Worm (Caenorhabditis elegans): ENCODE data around the gene ZC204.17.

ce11 chrII:1601507-1601906 is 44.6 kb downstream of the ZC204.17 start, which contains the start of gene bath-47:
- TF ChIP-seq lin-15B (tag; optimal IDR thresholded peaks at IDR 0.05) (no peak), unc-130 (GFP tag; optimal IDR thresholded peaks at IDR 0.05) (no peak), snpc-4 (tag; optimal IDR thresholded peaks at IDR 0.05) (no peak), egl-27 (tag; optimal IDR thresholded peaks at IDR 0.05) (no peak), nhr-77 (tag; optimal IDR thresholded peaks at IDR 0.05) (no peak), unc-39 (tag; optimal IDR thresholded peaks at IDR 0.05) (no peak), nhr-41 (GFP tag; IDR thresholded peaks at IDR 0.05) (no peak), mdl-1 (tag; optimal IDR thresholded peaks at IDR 0.05) (no peak), lin-39 (tag; optimal IDR thresholded peaks at IDR 0.05) (no peak)

Measured in whole organism, L4 larva.